Fruit fly (Drosophila melanogaster) S2 (cell line): Measurements from ENCODE around the gene Ir67a.

Experiments used
- CG8478 ChIP-seq: fragments of >200 bp; optimal IDR thresholded peaks from 2 replicates; lab custom pipeline; 2018
- CTCF ChIP-seq, 2 experiments: fragments of >200 bp; optimal IDR thresholded peaks; 2 replicates each; lab custom pipeline; 2018

- TF ChIP-seq CG8478 (no peak), CTCF (optimal IDR thresholded peaks at IDR 0.05; lab: Kevin White, UChicago) (no peak)
Measured at dm6 chr3L:9566849-9567248, 23.1 kb upstream of the Ir67a start.
